Worm (Caenorhabditis elegans): Measurements from ENCODE around the gene C41H7.2.

ce11 chrII:3064631-3065030 lies 50.0 kb downstream of the C41H7.2 start:
- TF ChIP-seq nhr-20 (tag; optimal IDR thresholded peaks at IDR 0.05) (no peak), lsy-2 (tag; optimal IDR thresholded peaks at IDR 0.05) (no peak), irx-1 (tag; optimal IDR thresholded peaks at IDR 0.05) (no peak), unc-62 (GFP tag; optimal IDR thresholded peaks at IDR 0.05) (no peak)

Data from whole organism, L1 larva.